Fruit fly (Drosophila melanogaster) whole organism, prepupa: ENCODE results near the gene CG17261.

Experiments
- Blimp-1 ChIP-seq: fragments of 200-800 bp; sonication (Bioruptor generic); optimal IDR thresholded peaks from 3 replicates; lab custom pipeline; 2017; ENCODE audit warnings: missing biosample characterization, missing genetic modification characterization, mild to moderate bottlenecking, moderate library complexity, missing genetic modification reagents
- CG10669 ChIP-seq: fragments of 200-800 bp; sonication (Bioruptor generic); optimal IDR thresholded peaks from 3 replicates; lab custom pipeline; 2018; ENCODE audit warnings: missing biosample characterization, mild to moderate bottlenecking, missing genetic modification characterization, moderate library complexity
- CG11294 ChIP-seq: fragments of 200-800 bp; sonication (Bioruptor generic); IDR thresholded peaks from 2 replicates; pipeline ENCODE4 v1.3.6; 2022; ENCODE audit warnings: missing biosample characterization, missing genetic modification characterization
- CG11902 ChIP-seq: fragments of 200-800 bp; sonication (Bioruptor generic); optimal IDR thresholded peaks from 3 replicates; lab custom pipeline; 2016; ENCODE audit warnings: missing biosample characterization, missing genetic modification characterization
- CG15336 ChIP-seq: fragments of 200-800 bp; sonication (Bioruptor generic); IDR thresholded peaks from 2 replicates; pipeline ENCODE4 v1.3.6; 2022; ENCODE audit warnings: missing biosample characterization, missing genetic modification characterization
- CG16779 ChIP-seq: fragments of 200-800 bp; sonication (Bioruptor generic); optimal IDR thresholded peaks from 3 replicates; lab custom pipeline; 2017; ENCODE audit warnings: missing biosample characterization, mild to moderate bottlenecking, missing genetic modification characterization
- CG3032 ChIP-seq: fragments of 200-800 bp; optimal IDR thresholded peaks from 2 replicates; lab custom pipeline; 2019; ENCODE audit warnings: missing biosample characterization, mild to moderate bottlenecking, missing genetic modification characterization, moderate library complexity
- CG3919 ChIP-seq: fragments of 200-800 bp; sonication (Bioruptor generic); optimal IDR thresholded peaks from 3 replicates; lab custom pipeline; 2016; ENCODE audit warnings: missing biosample characterization, missing genetic modification characterization
- CG4318 ChIP-seq: fragments of 200-800 bp; sonication (Bioruptor generic); optimal IDR thresholded peaks from 3 replicates; lab custom pipeline; 2017; ENCODE audit warnings: missing biosample characterization, mild to moderate bottlenecking, missing genetic modification characterization
- CG6163 ChIP-seq: fragments of 200-800 bp; sonication (Bioruptor generic); IDR thresholded peaks from 3 replicates; pipeline ENCODE4 v1.3.6; 2022; ENCODE audit warnings: missing biosample characterization, missing genetic modification characterization
- CG6808 ChIP-seq: fragments of 200-800 bp; sonication (Bioruptor generic); optimal IDR thresholded peaks from 3 replicates; lab custom pipeline; 2017; ENCODE audit warnings: missing biosample characterization, missing genetic modification characterization, mild to moderate bottlenecking, moderate library complexity, missing genetic modification reagents
- CG6854 ChIP-seq: fragments of 200-800 bp; sonication (Bioruptor generic); optimal IDR thresholded peaks from 2 replicates; lab custom pipeline; 2017; ENCODE audit warnings: missing biosample characterization, mild to moderate bottlenecking, missing genetic modification characterization
- CG8119 ChIP-seq: fragments of 200-800 bp; sonication (Bioruptor generic); IDR thresholded peaks from 3 replicates; pipeline ENCODE4 v1.3.6; 2022; ENCODE audit warnings: missing biosample characterization, missing genetic modification characterization
- CG8319 ChIP-seq: fragments of 200-800 bp; sonication (Bioruptor generic); optimal IDR thresholded peaks from 3 replicates; lab custom pipeline; 2016; ENCODE audit warnings: missing biosample characterization, missing genetic modification characterization
- CG8632 ChIP-seq: fragments of 200-800 bp; sonication (Bioruptor generic); optimal IDR thresholded peaks from 3 replicates; lab custom pipeline; 2016; ENCODE audit warnings: missing biosample characterization, missing genetic modification characterization
- CG9139 ChIP-seq: fragments of 200-800 bp; sonication (Bioruptor generic); optimal IDR thresholded peaks from 3 replicates; lab custom pipeline; 2017; ENCODE audit warnings: missing biosample characterization, mild to moderate bottlenecking, missing genetic modification characterization
- Eip75B ChIP-seq: fragments of 200-800 bp; sonication (Bioruptor generic); optimal IDR thresholded peaks from 3 replicates; lab custom pipeline; 2016; ENCODE audit warnings: missing biosample characterization, missing genetic modification characterization
- Eip78C ChIP-seq: fragments of 200-800 bp; sonication (Bioruptor generic); peaks from one replicate; lab custom pipeline; 2016; ENCODE audit warnings: missing biosample characterization, missing genetic modification characterization
- Eip93F ChIP-seq: fragments of 200-800 bp; sonication (Bioruptor generic); optimal IDR thresholded peaks from 2 replicates; lab custom pipeline; 2016; ENCODE audit warnings: missing biosample characterization, mild to moderate bottlenecking, missing genetic modification characterization
- Ets96B ChIP-seq: fragments of 200-800 bp; optimal IDR thresholded peaks from 2 replicates; lab custom pipeline; 2019; ENCODE audit warnings: missing biosample characterization, mild to moderate bottlenecking, missing genetic modification characterization, moderate library complexity
- Hr38 ChIP-seq: sonication (Bioruptor generic); optimal IDR thresholded peaks from 2 replicates; lab custom pipeline; 2016; ENCODE audit warnings: missing biosample characterization, missing genetic modification characterization
- Hr39 ChIP-seq: fragments of 200-800 bp; sonication (Bioruptor generic); optimal IDR thresholded peaks from 2 replicates; lab custom pipeline; 2016; ENCODE audit warnings: missing biosample characterization, missing genetic modification characterization
- Lpt ChIP-seq: fragments of 200-800 bp; sonication (Bioruptor generic); optimal IDR thresholded peaks from 3 replicates; lab custom pipeline; 2016; ENCODE audit warnings: missing biosample characterization, missing genetic modification characterization
- Met ChIP-seq: fragments of 200-800 bp; sonication (Bioruptor generic); optimal IDR thresholded peaks from 3 replicates; lab custom pipeline; 2016; ENCODE audit warnings: missing biosample characterization, missing genetic modification characterization
- OdsH ChIP-seq: fragments of 200-800 bp; sonication (Bioruptor generic); optimal IDR thresholded peaks from 3 replicates; lab custom pipeline; 2016; ENCODE audit warnings: missing biosample characterization, missing genetic modification characterization
- Smox ChIP-seq: fragments of 200-800 bp; sonication (Bioruptor generic); optimal IDR thresholded peaks from 3 replicates; lab custom pipeline; 2016; ENCODE audit warnings: missing biosample characterization, missing genetic modification characterization
- Sox14 ChIP-seq: fragments of 200-800 bp; sonication (Bioruptor generic); optimal IDR thresholded peaks from 3 replicates; lab custom pipeline; 2016; ENCODE audit warnings: missing biosample characterization, missing genetic modification characterization
- Sox15 ChIP-seq: fragments of 200-800 bp; sonication (Bioruptor generic); optimal IDR thresholded peaks from 3 replicates; lab custom pipeline; 2016; ENCODE audit warnings: missing biosample characterization, missing genetic modification characterization
- acj6 ChIP-seq: fragments of 200-800 bp; sonication (Bioruptor generic); optimal IDR thresholded peaks from 3 replicates; lab custom pipeline; 2016; ENCODE audit warnings: missing biosample characterization, missing genetic modification characterization
- cyc ChIP-seq: fragments of 200-800 bp; sonication (Bioruptor generic); optimal IDR thresholded peaks from 3 replicates; lab custom pipeline; 2016; ENCODE audit warnings: missing biosample characterization, missing genetic modification characterization
- dsx ChIP-seq: fragments of 200-800 bp; optimal IDR thresholded peaks from 3 replicates; lab custom pipeline; 2019; ENCODE audit warnings: missing biosample characterization, mild to moderate bottlenecking, missing genetic modification characterization, moderate library complexity; ENCODE audit not compliant: poor library complexity, severe bottlenecking
- eg ChIP-seq: fragments of 200-800 bp; sonication (Bioruptor generic); IDR thresholded peaks from 3 replicates; pipeline ENCODE4 v1.3.6; 2022; ENCODE audit warnings: missing biosample characterization, missing genetic modification characterization
- esn ChIP-seq: fragments of 200-800 bp; sonication (Bioruptor generic); optimal IDR thresholded peaks from 2 replicates; lab custom pipeline; 2016; ENCODE audit warnings: missing biosample characterization, mild to moderate bottlenecking, missing genetic modification characterization, moderate library complexity
- fkh ChIP-seq: fragments of 200-800 bp; sonication (Bioruptor generic); optimal IDR thresholded peaks from 3 replicates; lab custom pipeline; 2017; ENCODE audit warnings: missing biosample characterization, mild to moderate bottlenecking, missing genetic modification characterization, moderate library complexity
- net ChIP-seq: fragments of 200-800 bp; sonication (Bioruptor generic); optimal IDR thresholded peaks from 3 replicates; lab custom pipeline; 2016; ENCODE audit warnings: missing biosample characterization, missing genetic modification characterization
- pdm3 ChIP-seq: fragments of 200-800 bp; sonication (Bioruptor generic); optimal IDR thresholded peaks from 3 replicates; lab custom pipeline; 2016; ENCODE audit warnings: missing biosample characterization, missing genetic modification characterization
- salr ChIP-seq, 2 experiments: fragments of 200-800 bp; sonication (Bioruptor generic); optimal IDR thresholded peaks; 3 replicates each; lab custom pipeline; 2016 to 2018; ENCODE audit warnings: missing biosample characterization in 2 of 2, missing genetic modification characterization in 2 of 2, mild to moderate bottlenecking in 1 of 2
- spab ChIP-seq: fragments of 200-800 bp; sonication (Bioruptor generic); optimal IDR thresholded peaks from 2 replicates; lab custom pipeline; 2017; ENCODE audit warnings: missing biosample characterization, mild to moderate bottlenecking, missing genetic modification characterization, missing genetic modification reagents
- ss ChIP-seq, 2 experiments: fragments of 200-800 bp; sonication (Bioruptor generic); optimal IDR thresholded peaks; 2 replicates in 1 of 2; 3 replicates in 1 of 2; lab custom pipeline; 2017 to 2018; ENCODE audit warnings: mild to moderate bottlenecking in 2 of 2, missing biosample characterization in 2 of 2, missing genetic modification characterization in 2 of 2, moderate library complexity in 1 of 2
- svp ChIP-seq: fragments of 200-800 bp; sonication (Bioruptor generic); peaks from one replicate; lab custom pipeline; 2016; ENCODE audit warnings: missing biosample characterization, missing genetic modification characterization
- topi ChIP-seq: fragments of 200-800 bp; sonication (Bioruptor generic); optimal IDR thresholded peaks from 3 replicates; lab custom pipeline; 2016; ENCODE audit warnings: missing biosample characterization, missing genetic modification characterization
- vri ChIP-seq: fragments of 200-800 bp; sonication (Bioruptor generic); optimal IDR thresholded peaks from 3 replicates; lab custom pipeline; 2016; ENCODE audit warnings: missing biosample characterization, mild to moderate bottlenecking, missing genetic modification characterization

CG17261 gene

DNA sequence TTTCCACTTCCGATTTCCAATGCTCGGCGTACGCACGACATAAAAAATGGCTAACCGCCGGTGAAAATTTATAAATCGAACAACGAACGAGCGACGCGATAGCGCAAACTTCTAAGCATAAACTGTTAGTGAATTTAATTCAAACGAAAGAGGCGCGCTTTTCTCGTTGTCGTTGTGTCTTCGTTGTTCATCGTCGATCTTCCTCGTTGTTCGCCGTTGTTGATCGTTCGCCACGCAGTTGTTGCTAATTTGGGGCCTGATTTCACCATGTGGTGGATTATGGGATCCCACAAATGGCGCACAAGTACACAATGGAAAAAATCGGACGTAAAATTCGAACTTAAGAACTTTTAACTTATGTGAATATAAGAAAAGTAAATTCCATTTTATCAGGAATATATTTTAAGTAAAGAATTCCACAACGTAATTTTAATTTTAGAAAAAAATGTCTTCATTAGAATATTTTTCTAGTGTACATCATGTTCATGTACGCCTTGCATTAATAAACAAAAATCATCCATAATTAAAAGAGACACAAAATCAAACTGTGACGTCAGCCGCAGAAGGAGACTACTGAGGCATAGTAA lies 44.0 kb downstream of the CG17261 start (continued):
- TF ChIP-seq Smox (GFP tag; lab: Kevin White, UChicago) (peak; percentile 38), spab (GFP tag; lab: Kevin White, UChicago) (no peak), CG4318 (GFP tag; lab: Kevin White, UChicago) (peak; percentile 14), Sox15 (GFP tag; lab: Kevin White, UChicago) (no peak), CG9139 (GFP tag; lab: Kevin White, UChicago) (no peak), Lpt (GFP tag; lab: Kevin White, UChicago) (peak; percentile 54), acj6 (peak; percentile 42)
- TF ChIP-seq, all 60 proteins: peak for 42

dm6 chr2L:3088238-3088874 lies 46.0 kb downstream of the CG17261 start:
- TF ChIP-seq CG6854 (no peak), Smox (GFP tag; lab: Kevin White, UChicago) (no peak), Hr38 (GFP tag; lab: Kevin White, UChicago) (no peak), cyc (GFP tag; lab: Kevin White, UChicago) (no peak), Hr39 (no peak), CG8119 (GFP tag; lab: Robert Waterston, UW) (no peak), CG16779 (tag; lab: Kevin White, UChicago) (no peak), OdsH (GFP tag; lab: Kevin White, UChicago) (no peak), net (GFP tag; lab: Kevin White, UChicago) (no peak), fkh (GFP tag; lab: Kevin White, UChicago) (no peak), CG8632 (GFP tag; lab: Kevin White, UChicago) (no peak), salr (GFP tag; optimal IDR thresholded peaks at IDR 0.05; lab: Kevin White, UChicago) (no peak), pdm3 (GFP tag; lab: Kevin White, UChicago) (no peak), dsx (GFP tag; lab: Kevin White, UChicago) (no peak)

- TF ChIP-seq Smox (GFP tag; lab: Kevin White, UChicago) (no peak), CG8632 (GFP tag; lab: Kevin White, UChicago) (no peak), Sox14 (GFP tag; lab: Kevin White, UChicago) (no peak), CG8119 (GFP tag; lab: Robert Waterston, UW) (peak; percentile 26; the same call in 1 of the 3 replicates), Eip78C (GFP tag; lab: Kevin White, UChicago) (peak; percentile 59), eg (peak; percentile 27; the same call in 1 of the 3 replicates), Eip75B (GFP tag; lab: Kevin White, UChicago) (no peak), Blimp-1 (GFP tag; lab: Kevin White, UChicago) (no peak), salr (GFP tag; optimal IDR thresholded peaks at IDR 0.05; lab: Kevin White, UChicago) (no peak), CG11294 (GFP tag; lab: Robert Waterston, UW) (no peak)
These were observed 47.9 kb downstream of the CG17261 start for dm6 chr2L:3090245-3090644.

dm6 chr2L:3092535-3092934 lies 50.2 kb downstream of the CG17261 start:
- TF ChIP-seq CG3032 (no peak), esn (GFP tag; lab: Kevin White, UChicago) (peak; percentile 41), ss (GFP tag; optimal IDR thresholded peaks at IDR 0.05; lab: Kevin White, UChicago) (no peak), Eip75B (GFP tag; lab: Kevin White, UChicago) (no peak), Sox14 (GFP tag; lab: Kevin White, UChicago) (peak; percentile 1), topi (GFP tag; lab: Kevin White, UChicago) (peak; percentile 38), CG8119 (GFP tag; lab: Robert Waterston, UW) (peak; percentile 47; the same call in 2 of the 3 replicates), CG8319 (GFP tag; lab: Kevin White, UChicago) (no peak), CG3919 (no peak), dsx (GFP tag; lab: Kevin White, UChicago) (no peak), svp (GFP tag; lab: Kevin White, UChicago) (no peak), CG6163 (GFP tag; lab: Robert Waterston, UW) (no peak), spab (GFP tag; lab: Kevin White, UChicago) (no peak), CG11902 (GFP tag; lab: Kevin White, UChicago) (no peak), Sox15 (GFP tag; lab: Kevin White, UChicago) (no peak), vri (GFP tag; lab: Kevin White, UChicago) (no peak), cyc (GFP tag; lab: Kevin White, UChicago) (no peak), CG9139 (GFP tag; lab: Kevin White, UChicago) (no peak), CG4318 (GFP tag; lab: Kevin White, UChicago) (peak; percentile 27), CG16779 (tag; lab: Kevin White, UChicago) (no peak), CG11294 (GFP tag; lab: Robert Waterston, UW) (no peak), CG15336 (GFP tag; lab: Robert Waterston, UW) (peak; percentile 64), pdm3 (GFP tag; lab: Kevin White, UChicago) (no peak), CG10669 (no peak), Ets96B (tag; lab: Kevin White, UChicago) (no peak), CG6808 (no peak), Met (GFP tag; lab: Kevin White, UChicago) (peak; percentile 37), Eip93F (GFP tag; lab: Kevin White, UChicago) (no peak)
